Worm (Caenorhabditis elegans) whole organism, midembryonic: Measurements from ENCODE around the gene frpr-5.

Experiments
- T22C8.4 ChIP-seq: fragments of 200-800 bp; sonication (Bioruptor generic); IDR thresholded peaks from 2 replicates; pipeline ENCODE4 v1.3.6; 2022; ENCODE audit warnings: missing genetic modification characterization, missing compliant biosample characterization
- flt-1 ChIP-seq: fragments of 200-800 bp; sonication (Bioruptor generic); IDR thresholded peaks from 2 replicates; pipeline ENCODE4 v1.3.6; 2022; ENCODE audit warnings: missing genetic modification characterization, missing compliant biosample characterization
- klf-2 ChIP-seq: fragments of 200-800 bp; sonication (Bioruptor generic); conservative IDR thresholded peaks from 2 replicates; pipeline ENCODE4 v1.3.6; 2022; ENCODE audit warnings: missing genetic modification reagents, missing genetic modification characterization, missing compliant biosample characterization

- no peak for TF ChIP-seq T22C8.4 (GFP tag; lab: Robert Waterston, UW)
- no peak for TF ChIP-seq flt-1
- no peak for TF ChIP-seq klf-2
These were observed 48.6 kb upstream of the frpr-5 start, which contains the start of gene F53F4.1 for ce11 chrV:13584484-13584883.
